Fruit fly (Drosophila melanogaster): ENCODE results near the gene Surf6.

The Surf6 gene

DNA sequence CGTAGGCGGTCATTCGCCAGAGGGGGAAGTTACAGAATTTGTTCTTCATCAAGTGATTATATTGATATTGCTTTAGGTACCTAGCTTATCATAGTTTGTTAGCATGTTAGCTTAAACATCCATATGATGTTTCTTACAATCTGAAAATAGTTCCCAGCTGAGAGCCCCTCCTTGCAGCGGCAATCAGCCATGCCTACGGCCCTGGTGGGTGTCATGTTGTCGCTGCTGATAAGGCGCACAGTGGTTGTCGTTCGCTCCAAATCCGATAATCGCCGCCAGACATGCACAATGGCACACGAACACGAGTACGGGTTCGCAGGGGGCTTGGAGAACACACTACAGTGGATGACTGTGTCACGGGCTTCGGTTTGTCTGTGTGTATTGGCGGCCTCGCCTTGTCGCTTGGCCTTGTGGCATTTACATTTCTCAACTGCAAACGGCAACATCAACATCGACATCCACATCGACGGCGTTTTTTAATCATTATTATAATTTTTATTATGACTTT is 1.3 kb upstream of the Surf6 start (continued):
- TF ChIP-seq CG12942 (GFP tag; optimal IDR thresholded peaks at IDR 0.05) (peak; percentile 65), mld (GFP tag; IDR thresholded peaks at IDR 0.05; ENCODE audit: partially characterized antibody) (no peak), en (GFP tag; optimal IDR thresholded peaks at IDR 0.05) (no peak), stwl (tag; optimal IDR thresholded peaks at IDR 0.05) (no peak), CG2889 (GFP tag; IDR thresholded peaks at IDR 0.05) (peak; percentile 48; the same call in 2 of the 3 replicates), ase (GFP tag; IDR thresholded peaks at IDR 0.05) (peak; percentile 80), Camta (GFP tag; optimal IDR thresholded peaks at IDR 0.05) (peak; percentile 66), aop (GFP tag; IDR thresholded peaks at IDR 0.05) (no peak), Doc2 (GFP tag; IDR thresholded peaks at IDR 0.05) (0 out of 2 replicates have a peak, but pooled peaks have one; percentile 29), dpn (GFP tag; optimal IDR thresholded peaks at IDR 0.05) (peak; percentile 71 to 89), D19B (GFP tag; optimal IDR thresholded peaks at IDR 0.05) (peak; percentile 61), Nf-YA (GFP tag; IDR thresholded peaks at IDR 0.05) (peak; percentile 63), Sry-δ (GFP tag; optimal IDR thresholded peaks at IDR 0.05) (peak; percentile 30), Atf3 (GFP tag; optimal IDR thresholded peaks at IDR 0.05) (peak; percentile 61), CG30020 (tag; optimal IDR thresholded peaks at IDR 0.05) (no peak), ssp (GFP tag; IDR thresholded peaks at IDR 0.05) (peak; percentile 52), kni (GFP tag; optimal IDR thresholded peaks at IDR 0.05) (no peak), CG18011 (GFP tag; optimal IDR thresholded peaks at IDR 0.05) (peak; percentile 67), CG2712 (tag; optimal IDR thresholded peaks at IDR 0.05) (peak; percentile 75), CG16815 (GFP tag; optimal IDR thresholded peaks at IDR 0.05) (peak; percentile 68), ac (GFP tag; optimal IDR thresholded peaks at IDR 0.05) (peak; percentile 21), z (GFP tag; IDR thresholded peaks at IDR 0.05) (no peak), Ssrp (tag; optimal IDR thresholded peaks at IDR 0.05) (peak; percentile 64), dysf (GFP tag; IDR thresholded peaks at IDR 0.05) (peak; percentile 91), gsb-n (tag; optimal IDR thresholded peaks at IDR 0.05) (peak; percentile 23), Chrac-16 (GFP tag; optimal IDR thresholded peaks at IDR 0.05) (peak; percentile 75), lola (GFP tag; optimal IDR thresholded peaks at IDR 0.05) (peak in 1 of 3 experiments; percentile 38), CG18262 (tag; optimal IDR thresholded peaks at IDR 0.05) (peak; percentile 72), CG33557 (GFP tag; optimal IDR thresholded peaks at IDR 0.05) (no peak), Dek (tag; optimal IDR thresholded peaks at IDR 0.05) (peak; percentile 59), ems (GFP tag; optimal IDR thresholded peaks at IDR 0.05) (peak; percentile 79), Oli (tag; optimal IDR thresholded peaks at IDR 0.05) (peak; percentile 83), Eip74EF (GFP tag; optimal IDR thresholded peaks at IDR 0.05) (peak in 1 of 2 experiments; percentile 6), fd102C (GFP tag; optimal IDR thresholded peaks at IDR 0.05) (no peak), CG6175 (GFP tag; IDR thresholded peaks at IDR 0.05) (peak; percentile 48; the same call in 1 of the 3 replicates), CG15601 (tag; optimal IDR thresholded peaks at IDR 0.05) (peak; percentile 31), Dp (GFP tag; optimal IDR thresholded peaks at IDR 0.05) (no peak), CG8924 (tag; optimal IDR thresholded peaks at IDR 0.05) (peak; percentile 70), gce (GFP tag; IDR thresholded peaks at IDR 0.05) (peak; percentile 69; the same call in 1 of the 3 replicates), wek (GFP tag; optimal IDR thresholded peaks at IDR 0.05) (no peak), vfl (GFP tag; optimal IDR thresholded peaks at IDR 0.05) (peak; percentile 31), CG17802 (tag; optimal IDR thresholded peaks at IDR 0.05) (peak; percentile 36), chn (GFP tag; optimal IDR thresholded peaks at IDR 0.05) (peak; percentile 67), cas (GFP tag; IDR thresholded peaks at IDR 0.05) (peak; percentile 49; the same call in 1 of the 2 replicates), Scr (GFP tag; IDR thresholded peaks at IDR 0.05; ENCODE audit: partially characterized antibody) (no peak), seq (GFP tag; IDR thresholded peaks at IDR 0.05) (peak; percentile 83), CG7839 (tag; optimal IDR thresholded peaks at IDR 0.05) (peak; percentile 78), esg (GFP tag; conservative IDR thresholded peaks at IDR 0.05) (peak; percentile 77), CG18476 (GFP tag; optimal IDR thresholded peaks at IDR 0.05) (peak; percentile 56)
